Worm (Caenorhabditis elegans): ENCODE data around the gene F54D12.2.

Gene F54D12.2

DNA sequence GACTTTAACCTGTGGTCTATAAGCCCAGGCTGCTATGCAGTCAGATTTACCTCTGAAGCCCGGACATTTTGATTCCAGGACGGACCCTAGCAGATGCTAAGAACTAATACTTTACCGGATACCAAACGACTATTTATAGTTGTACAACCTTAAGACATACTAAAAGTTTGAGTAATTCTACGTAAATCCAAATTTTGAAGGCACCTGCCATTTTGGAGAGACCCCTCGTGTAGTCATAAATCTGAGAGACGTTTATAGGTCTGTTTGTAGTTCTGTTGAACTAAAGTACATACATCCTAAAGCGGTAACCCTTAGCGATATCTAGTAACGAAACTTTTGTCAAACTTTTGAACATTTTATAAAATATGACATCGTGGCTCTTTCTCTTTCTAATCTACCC, at the start of gene F54D12.2:
Gene F54D12.2 (plus strand): TSS at position 301 of the 400 bp plus-strand sequence.
- TF ChIP-seq hmbx-1 (tag; optimal IDR thresholded peaks at IDR 0.05), result no peak
- no peak for TF ChIP-seq ceh-36 (tag; optimal IDR thresholded peaks at IDR 0.05)
- TF ChIP-seq pes-1 (GFP tag; IDR thresholded peaks at IDR 0.05), result no peak
- TF ChIP-seq ceh-13 (GFP tag; optimal IDR thresholded peaks at IDR 0.05), result no peak
- no peak for TF ChIP-seq tbx-11 (GFP tag; IDR thresholded peaks at IDR 0.05)
- TF ChIP-seq ets-7 (tag; optimal IDR thresholded peaks at IDR 0.05), result no peak
- TF ChIP-seq tra-4 (tag; optimal IDR thresholded peaks at IDR 0.05), result no peak
- TF ChIP-seq tbx-37 (GFP tag; conservative IDR thresholded peaks at IDR 0.05), result no peak
- TF ChIP-seq F13C5.2 (tag; optimal IDR thresholded peaks at IDR 0.05), result no peak
- no peak for TF ChIP-seq B0310.2 (tag; optimal IDR thresholded peaks at IDR 0.05)
- no peak for TF ChIP-seq ama-1 (optimal IDR thresholded peaks at IDR 0.05)
- TF ChIP-seq hnd-1 (tag; optimal IDR thresholded peaks at IDR 0.05), result no peak
- no peak for TF ChIP-seq flt-1 (GFP tag; IDR thresholded peaks at IDR 0.05)
- TF ChIP-seq aly-1 (tag; optimal IDR thresholded peaks at IDR 0.05), result no peak
- no peak for TF ChIP-seq hmg-4 (GFP tag; optimal IDR thresholded peaks at IDR 0.05)
- no peak for TF ChIP-seq scrt-1 (GFP tag; IDR thresholded peaks at IDR 0.05)
- no peak for TF ChIP-seq sea-1 (GFP tag; conservative IDR thresholded peaks at IDR 0.05)

DNA sequence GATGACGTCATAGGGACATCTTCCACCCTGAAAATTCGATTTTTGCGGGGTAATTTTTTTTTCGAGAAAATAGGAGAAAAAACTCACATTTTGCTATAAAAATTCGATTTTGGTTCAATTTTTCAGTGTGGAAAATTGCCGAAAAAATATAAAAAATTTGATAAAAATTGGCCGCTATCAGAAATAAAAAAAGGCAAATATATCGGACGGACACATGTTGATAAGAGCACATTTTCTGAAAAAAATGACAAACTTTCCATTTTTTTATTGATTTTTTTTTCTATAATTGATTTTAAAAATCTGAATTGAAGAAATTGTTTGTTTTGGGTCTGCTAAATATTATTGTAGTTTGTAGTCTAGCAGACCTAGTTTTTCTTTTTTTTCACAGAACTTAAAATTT, 43.0 kb upstream of the F54D12.2 start, which contains the start of gene C13A10.1:
Gene C13A10.1 (minus strand): TSS at position 170 of the 400 bp plus-strand sequence.
- no peak for TF ChIP-seq scrt-1 (GFP tag; IDR thresholded peaks at IDR 0.05)
- TF ChIP-seq hmbx-1 (tag; optimal IDR thresholded peaks at IDR 0.05), result no peak
- TF ChIP-seq ama-1 (optimal IDR thresholded peaks at IDR 0.05), result no peak
- no peak for TF ChIP-seq ets-7 (tag; optimal IDR thresholded peaks at IDR 0.05)
- TF ChIP-seq F13C5.2 (tag; optimal IDR thresholded peaks at IDR 0.05), result no peak
- TF ChIP-seq aly-1 (tag; optimal IDR thresholded peaks at IDR 0.05), result no peak

DNA sequence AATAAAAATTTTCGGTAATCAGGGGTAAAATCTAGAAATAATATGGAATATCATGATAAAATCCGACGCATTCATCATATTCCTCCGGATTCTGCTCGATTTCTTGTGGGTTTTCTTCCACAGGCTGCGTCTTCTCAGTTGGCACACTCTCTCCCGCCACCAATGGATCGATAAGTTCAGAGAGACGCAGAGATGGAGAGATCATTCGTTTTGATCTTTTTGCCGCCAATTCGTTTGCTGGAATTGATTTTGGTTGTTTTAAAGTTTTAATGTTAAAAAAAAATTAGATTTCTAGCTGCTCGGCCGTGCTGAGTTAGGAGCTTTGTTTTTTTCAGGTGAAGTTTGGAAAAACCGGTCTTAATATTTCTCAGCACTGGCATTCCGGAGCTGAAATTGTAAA, 41.2 kb upstream of the F54D12.2 start:
- TF ChIP-seq hmbx-1 (tag; optimal IDR thresholded peaks at IDR 0.05) (no peak), F13C5.2 (tag; optimal IDR thresholded peaks at IDR 0.05) (no peak), tbx-37 (GFP tag; conservative IDR thresholded peaks at IDR 0.05) (no peak), scrt-1 (GFP tag; IDR thresholded peaks at IDR 0.05) (no peak), pes-1 (GFP tag; IDR thresholded peaks at IDR 0.05) (no peak), flt-1 (GFP tag; IDR thresholded peaks at IDR 0.05) (no peak), tra-4 (tag; optimal IDR thresholded peaks at IDR 0.05) (no peak), ceh-13 (GFP tag; optimal IDR thresholded peaks at IDR 0.05) (no peak), B0310.2 (tag; optimal IDR thresholded peaks at IDR 0.05) (no peak), tbx-11 (GFP tag; IDR thresholded peaks at IDR 0.05) (no peak), hmg-4 (GFP tag; optimal IDR thresholded peaks at IDR 0.05) (no peak), ets-7 (tag; optimal IDR thresholded peaks at IDR 0.05) (no peak), sea-1 (GFP tag; conservative IDR thresholded peaks at IDR 0.05) (no peak), ceh-36 (tag; optimal IDR thresholded peaks at IDR 0.05) (no peak), hnd-1 (tag; optimal IDR thresholded peaks at IDR 0.05) (no peak), aly-1 (tag; optimal IDR thresholded peaks at IDR 0.05) (no peak), ama-1 (optimal IDR thresholded peaks at IDR 0.05) (no peak)

DNA sequence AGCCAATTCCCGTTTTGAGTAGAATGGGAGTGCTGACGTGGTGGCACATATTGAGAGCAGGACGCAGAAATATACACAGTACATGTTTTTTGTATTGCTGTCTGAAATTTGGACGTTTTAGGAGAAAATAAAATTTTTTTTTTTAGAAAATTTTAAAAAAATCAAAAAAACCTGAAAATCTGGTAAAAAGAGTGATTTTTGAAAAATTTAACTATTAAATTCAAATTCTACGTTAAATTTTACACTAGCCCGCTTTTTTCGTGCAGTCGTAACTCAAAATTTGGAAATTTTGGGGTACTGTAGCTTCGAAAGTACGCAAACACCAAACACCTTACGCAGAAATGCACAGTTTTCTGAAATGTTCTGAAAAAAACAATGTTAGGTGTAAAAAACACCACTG, 40.6 kb upstream of the F54D12.2 start, which contains the start of gene C13A10.2:
Gene C13A10.2 (minus strand): TSS at position 101 of the 400 bp plus-strand sequence.
- TF ChIP-seq B0310.2 (tag; optimal IDR thresholded peaks at IDR 0.05), result no peak
- TF ChIP-seq scrt-1 (GFP tag; IDR thresholded peaks at IDR 0.05), result no peak
- TF ChIP-seq tra-4 (tag; optimal IDR thresholded peaks at IDR 0.05), result no peak
- no peak for TF ChIP-seq ets-7 (tag; optimal IDR thresholded peaks at IDR 0.05)

DNA sequence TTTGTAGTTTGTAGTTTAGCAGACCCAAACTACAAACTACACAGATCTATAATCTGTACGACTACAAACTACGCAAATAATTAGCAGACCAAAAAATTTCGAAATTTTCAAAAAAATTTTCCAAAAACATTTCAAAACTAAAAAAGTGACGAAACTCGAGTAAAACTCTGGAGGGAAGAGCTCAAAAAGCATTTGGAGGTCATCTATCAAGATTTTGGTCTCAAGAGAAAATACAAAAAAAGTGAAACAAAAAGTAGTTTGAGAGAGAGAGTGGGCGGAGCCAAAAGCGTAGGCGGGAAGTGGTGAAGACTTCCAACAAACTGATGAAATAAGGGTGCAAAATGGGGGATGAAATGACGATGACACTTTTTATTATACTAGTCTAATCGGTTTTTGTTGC, 38.2 kb upstream of the F54D12.2 start:
- TF ChIP-seq tbx-11 (GFP tag; IDR thresholded peaks at IDR 0.05) (no peak), ceh-36 (tag; optimal IDR thresholded peaks at IDR 0.05) (no peak), ceh-13 (GFP tag; optimal IDR thresholded peaks at IDR 0.05) (no peak), pes-1 (GFP tag; IDR thresholded peaks at IDR 0.05) (no peak), aly-1 (tag; optimal IDR thresholded peaks at IDR 0.05) (no peak)

DNA sequence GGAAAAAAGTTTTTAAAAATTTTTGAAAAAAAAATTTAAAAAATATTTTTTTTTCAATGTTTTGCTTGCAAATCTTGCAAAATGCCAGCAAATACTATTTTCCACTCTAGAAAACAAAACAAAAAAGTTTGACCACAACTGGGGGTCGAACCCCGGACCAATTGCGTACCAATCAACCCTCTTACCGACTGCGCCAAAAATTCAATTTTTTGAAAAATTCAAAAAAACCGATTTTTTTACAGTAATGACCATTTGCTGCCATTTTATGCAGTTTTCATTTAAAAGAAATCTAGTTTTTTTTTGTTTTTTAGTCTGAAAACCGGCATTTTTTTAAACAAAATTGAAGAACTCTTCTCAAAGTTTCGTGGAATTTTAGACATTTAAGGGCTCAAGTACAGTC, 36.1 kb upstream of the F54D12.2 start:
- TF ChIP-seq ama-1 (optimal IDR thresholded peaks at IDR 0.05), result no peak
- TF ChIP-seq pes-1 (GFP tag; IDR thresholded peaks at IDR 0.05), result no peak
- TF ChIP-seq scrt-1 (GFP tag; IDR thresholded peaks at IDR 0.05), result no peak
- TF ChIP-seq sea-1 (GFP tag; conservative IDR thresholded peaks at IDR 0.05), result no peak
- TF ChIP-seq hmg-4 (GFP tag; optimal IDR thresholded peaks at IDR 0.05), result no peak
- TF ChIP-seq ceh-36 (tag; optimal IDR thresholded peaks at IDR 0.05), result no peak
- no peak for TF ChIP-seq flt-1 (GFP tag; IDR thresholded peaks at IDR 0.05)
- no peak for TF ChIP-seq tbx-37 (GFP tag; conservative IDR thresholded peaks at IDR 0.05)
- TF ChIP-seq hnd-1 (tag; optimal IDR thresholded peaks at IDR 0.05), result no peak
- TF ChIP-seq aly-1 (tag; optimal IDR thresholded peaks at IDR 0.05), result no peak
- no peak for TF ChIP-seq ceh-13 (GFP tag; optimal IDR thresholded peaks at IDR 0.05)
- no peak for TF ChIP-seq F13C5.2 (tag; optimal IDR thresholded peaks at IDR 0.05)
- no peak for TF ChIP-seq ets-7 (tag; optimal IDR thresholded peaks at IDR 0.05)
- no peak for TF ChIP-seq hmbx-1 (tag; optimal IDR thresholded peaks at IDR 0.05)
- no peak for TF ChIP-seq B0310.2 (tag; optimal IDR thresholded peaks at IDR 0.05)
- TF ChIP-seq tra-4 (tag; optimal IDR thresholded peaks at IDR 0.05), result no peak
- TF ChIP-seq tbx-11 (GFP tag; IDR thresholded peaks at IDR 0.05), result no peak

DNA sequence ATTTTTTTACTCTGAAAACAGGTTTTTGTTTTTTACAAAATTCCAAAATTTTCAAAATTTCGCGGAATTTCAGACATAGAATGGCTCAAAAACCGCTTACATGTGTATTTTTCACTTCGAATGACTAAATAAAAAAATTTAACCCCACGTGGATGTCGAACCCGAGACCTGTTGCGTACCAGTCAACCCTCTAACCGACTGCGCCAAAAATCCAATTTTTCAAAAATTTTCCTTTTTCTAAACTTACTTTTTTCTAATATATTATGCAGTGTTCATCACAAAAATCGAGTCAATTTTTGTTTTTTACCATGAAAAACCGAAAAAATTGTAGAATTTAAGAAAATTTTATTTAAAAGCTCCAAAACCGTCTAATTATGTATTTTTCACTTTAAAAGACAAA, 32.5 kb upstream of the F54D12.2 start:
- no peak for TF ChIP-seq hmg-4 (GFP tag; optimal IDR thresholded peaks at IDR 0.05)
- TF ChIP-seq sea-1 (GFP tag; conservative IDR thresholded peaks at IDR 0.05), result no peak
- no peak for TF ChIP-seq tra-4 (tag; optimal IDR thresholded peaks at IDR 0.05)
- TF ChIP-seq tbx-11 (GFP tag; IDR thresholded peaks at IDR 0.05), result no peak
- no peak for TF ChIP-seq aly-1 (tag; optimal IDR thresholded peaks at IDR 0.05)
- TF ChIP-seq F13C5.2 (tag; optimal IDR thresholded peaks at IDR 0.05), result no peak
- no peak for TF ChIP-seq ceh-13 (GFP tag; optimal IDR thresholded peaks at IDR 0.05)
- no peak for TF ChIP-seq B0310.2 (tag; optimal IDR thresholded peaks at IDR 0.05)
- no peak for TF ChIP-seq flt-1 (GFP tag; IDR thresholded peaks at IDR 0.05)
- no peak for TF ChIP-seq scrt-1 (GFP tag; IDR thresholded peaks at IDR 0.05)
- no peak for TF ChIP-seq hmbx-1 (tag; optimal IDR thresholded peaks at IDR 0.05)
- TF ChIP-seq pes-1 (GFP tag; IDR thresholded peaks at IDR 0.05), result no peak

DNA sequence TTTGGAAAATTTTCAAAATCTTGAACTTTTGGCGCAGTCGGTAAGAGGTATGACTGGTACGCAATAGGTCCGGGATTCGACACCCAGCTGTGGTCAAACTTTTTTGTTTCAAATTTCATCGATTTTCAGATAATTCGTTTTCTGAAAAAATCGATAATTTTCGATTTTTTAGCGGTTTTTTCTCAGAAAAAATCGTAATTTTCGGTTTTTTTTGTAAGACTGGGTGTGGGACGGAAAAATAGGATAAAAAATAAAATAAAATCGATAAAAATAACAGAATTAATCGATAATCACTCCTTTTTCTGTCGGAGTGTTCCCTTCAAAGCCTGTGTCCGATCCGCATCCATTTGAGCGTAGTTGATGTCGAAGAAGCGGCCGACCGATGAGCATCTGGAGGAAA, 29.7 kb upstream of the F54D12.2 start:
- TF ChIP-seq F13C5.2 (tag; optimal IDR thresholded peaks at IDR 0.05) (no peak), B0310.2 (tag; optimal IDR thresholded peaks at IDR 0.05) (no peak), hmg-4 (GFP tag; optimal IDR thresholded peaks at IDR 0.05) (no peak), tra-4 (tag; optimal IDR thresholded peaks at IDR 0.05) (no peak), hnd-1 (tag; optimal IDR thresholded peaks at IDR 0.05) (no peak), tbx-37 (GFP tag; conservative IDR thresholded peaks at IDR 0.05) (no peak), aly-1 (tag; optimal IDR thresholded peaks at IDR 0.05) (no peak), hmbx-1 (tag; optimal IDR thresholded peaks at IDR 0.05) (no peak), ceh-13 (GFP tag; optimal IDR thresholded peaks at IDR 0.05) (no peak), ama-1 (optimal IDR thresholded peaks at IDR 0.05) (no peak)
